Worm (Caenorhabditis elegans) whole organism, L1 larva: ENCODE results near the gene Y4C6B.1.

ENCODE experiments used
- C16A3.4 ChIP-seq: fragments of 150-350 bp; optimal IDR thresholded peaks from 2 replicates; lab custom pipeline; 2014; ENCODE audit warnings: missing biosample characterization, missing genetic modification characterization
- C34B4.2 ChIP-seq: sonication (generic microtip); optimal IDR thresholded peaks from 2 replicates; lab custom pipeline; 2017; ENCODE audit warnings: mild to moderate bottlenecking, missing genetic modification characterization, missing compliant biosample characterization
- Y116A8C.19 ChIP-seq: sonication (generic microtip); optimal IDR thresholded peaks from 2 replicates; lab custom pipeline; 2016; ENCODE audit warnings: missing compliant biosample characterization, missing genetic modification characterization, borderline replicate concordance
- alr-1 ChIP-seq: fragments of 200-800 bp; sonication (Bioruptor generic); optimal IDR thresholded peaks from 2 replicates; lab custom pipeline; 2018; ENCODE audit warnings: borderline replicate concordance, mild to moderate bottlenecking, missing genetic modification characterization, missing compliant biosample characterization
- aly-2 ChIP-seq: fragments of 150-350 bp; optimal IDR thresholded peaks from 2 replicates; lab custom pipeline; 2014; ENCODE audit warnings: missing biosample characterization, missing genetic modification characterization
- blmp-1 ChIP-seq: fragments of 150-350 bp; optimal IDR thresholded peaks from 2 replicates; lab custom pipeline; 2014; ENCODE audit warnings: missing biosample characterization, missing genetic modification characterization
- ceh-63 ChIP-seq: fragments of 200-800 bp; sonication (Bioruptor generic); optimal IDR thresholded peaks from 2 replicates; lab custom pipeline; 2018; ENCODE audit warnings: mild to moderate bottlenecking, missing genetic modification characterization, missing compliant biosample characterization
- ceh-82 ChIP-seq, 3 experiments: fragments of 150-350 bp in 1 of 3; sonication (generic microtip) in 2 of 3; optimal IDR thresholded peaks; 2 replicates each; lab custom pipeline; 2014 to 2017; ENCODE audit warnings: missing biosample characterization in 3 of 3, missing genetic modification characterization in 3 of 3
- ces-1 ChIP-seq: fragments of 150-350 bp; optimal IDR thresholded peaks from 2 replicates; lab custom pipeline; 2014; ENCODE audit warnings: missing biosample characterization, missing genetic modification reagents, missing genetic modification characterization
- dsc-1 ChIP-seq: sonication (generic microtip); optimal IDR thresholded peaks from 2 replicates; lab custom pipeline; 2016; ENCODE audit warnings: mild to moderate bottlenecking, missing genetic modification characterization, missing compliant biosample characterization
- efl-3 ChIP-seq: fragments of 200-800 bp; sonication (Bioruptor generic); optimal IDR thresholded peaks from 2 replicates; lab custom pipeline; 2018; ENCODE audit warnings: mild to moderate bottlenecking, missing genetic modification characterization, missing compliant biosample characterization
- egl-13 ChIP-seq: sonication (generic microtip); optimal IDR thresholded peaks from 2 replicates; lab custom pipeline; 2016; ENCODE audit warnings: missing genotype, missing genetic modification reagents, missing genetic modification characterization, missing compliant biosample characterization
- egl-27 ChIP-seq, 2 experiments: fragments of 150-350 bp in 1 of 2; sonication (generic microtip); optimal IDR thresholded peaks; 3 replicates each; lab custom pipeline; 2017 to 2018; ENCODE audit warnings: missing biosample characterization in 2 of 2, missing genetic modification characterization in 2 of 2, missing genetic modification reagents in 2 of 2
- elt-2 ChIP-seq: sonication (generic microtip); optimal IDR thresholded peaks from 2 replicates; lab custom pipeline; 2016; ENCODE audit warnings: missing genetic modification characterization, mild to moderate bottlenecking, inconsistent platforms, missing compliant biosample characterization, missing genetic modification reagents
- fkh-10 ChIP-seq: sonication (generic microtip); optimal IDR thresholded peaks from 2 replicates; lab custom pipeline; 2017; ENCODE audit warnings: missing biosample characterization, missing genetic modification reagents, missing genetic modification characterization
- fkh-8 ChIP-seq: sonication (generic microtip); optimal IDR thresholded peaks from 2 replicates; lab custom pipeline; 2016; ENCODE audit warnings: mild to moderate bottlenecking, missing genetic modification characterization, missing compliant biosample characterization
- fos-1 ChIP-seq: fragments of 150-350 bp; optimal IDR thresholded peaks from 2 replicates; lab custom pipeline; 2014; ENCODE audit warnings: missing biosample characterization, missing genetic modification characterization
- grh-1 ChIP-seq: fragments of 200-800 bp; sonication (Bioruptor generic); IDR thresholded peaks from 2 replicates; pipeline ENCODE4 v1.3.6; 2022; ENCODE audit warnings: missing genetic modification reagents, missing genetic modification characterization, missing compliant biosample characterization
- hlh-17 ChIP-seq: fragments of 200-800 bp; sonication (Bioruptor generic); optimal IDR thresholded peaks from 2 replicates; lab custom pipeline; 2018; ENCODE audit warnings: missing genetic modification characterization, mild to moderate bottlenecking, missing compliant biosample characterization, moderate library complexity, borderline replicate concordance
- hlh-4 ChIP-seq: sonication (generic microtip); optimal IDR thresholded peaks from 2 replicates; lab custom pipeline; 2016; ENCODE audit warnings: mild to moderate bottlenecking, missing genetic modification characterization, missing compliant biosample characterization
- hpl-2 ChIP-seq: fragments of 150-350 bp; optimal IDR thresholded peaks from 2 replicates; lab custom pipeline; 2014; ENCODE audit warnings: missing biosample characterization, missing genetic modification reagents, missing genetic modification characterization
- isw-1 ChIP-seq: fragments of 200-800 bp; sonication (Bioruptor generic); IDR thresholded peaks from 2 replicates; pipeline ENCODE4 v1.3.6; 2022; ENCODE audit warnings: missing genetic modification characterization, missing compliant biosample characterization
- jun-1 ChIP-seq: fragments of 150-350 bp; optimal IDR thresholded peaks from 2 replicates; lab custom pipeline; 2014; ENCODE audit warnings: missing biosample characterization, missing genetic modification reagents, missing genetic modification characterization
- lin-13 ChIP-seq: fragments of 150-350 bp; optimal IDR thresholded peaks from 2 replicates; lab custom pipeline; 2014; ENCODE audit warnings: missing biosample characterization, missing genetic modification reagents, missing genetic modification characterization
- lin-14 ChIP-seq: fragments of 200-800 bp; sonication (Bioruptor generic); optimal IDR thresholded peaks from 2 replicates; lab custom pipeline; 2018; ENCODE audit warnings: mild to moderate bottlenecking, missing genetic modification characterization, moderate library complexity, missing compliant biosample characterization
- lin-15B ChIP-seq: fragments of 150-350 bp; sonication (generic microtip); optimal IDR thresholded peaks from 3 replicates; lab custom pipeline; 2014; ENCODE audit warnings: missing biosample characterization, missing genetic modification characterization
- lin-39 ChIP-seq: fragments of 150-350 bp; optimal IDR thresholded peaks from 2 replicates; lab custom pipeline; 2014; ENCODE audit warnings: missing biosample characterization, missing genetic modification reagents, missing genetic modification characterization
- lir-3 ChIP-seq: sonication (generic microtip); optimal IDR thresholded peaks from 2 replicates; lab custom pipeline; 2016; ENCODE audit warnings: mild to moderate bottlenecking, missing genetic modification characterization, moderate library complexity, missing compliant biosample characterization; ENCODE audit not compliant: poor library complexity
- lsy-2 ChIP-seq, 2 experiments: fragments of 150-350 bp; optimal IDR thresholded peaks; 2 replicates each; lab custom pipeline; 2014; ENCODE audit warnings: missing biosample characterization in 2 of 2, missing genetic modification characterization in 2 of 2
- mab-9 ChIP-seq: fragments of 200-800 bp; sonication (Bioruptor generic); IDR thresholded peaks from 2 replicates; pipeline ENCODE4 v1.3.6; 2022; ENCODE audit warnings: missing genetic modification reagents, missing genetic modification characterization, missing compliant biosample characterization
- mdl-1 ChIP-seq, 2 experiments: fragments of 150-350 bp; optimal IDR thresholded peaks; 2 replicates each; lab custom pipeline; 2014 to 2017; ENCODE audit warnings: missing biosample characterization in 2 of 2, missing genetic modification characterization in 2 of 2, inconsistent platforms in 1 of 2
- mef-2 ChIP-seq: fragments of 150-350 bp; optimal IDR thresholded peaks from 2 replicates; lab custom pipeline; 2014; ENCODE audit warnings: missing biosample characterization, missing genetic modification characterization
- nhr-11 ChIP-seq: fragments of 150-350 bp; optimal IDR thresholded peaks from 2 replicates; lab custom pipeline; 2014; ENCODE audit warnings: missing biosample characterization, missing genetic modification characterization
- nhr-20 ChIP-seq: sonication (generic microtip); optimal IDR thresholded peaks from 2 replicates; lab custom pipeline; 2016; ENCODE audit warnings: mild to moderate bottlenecking, missing genetic modification characterization, missing compliant biosample characterization
- nhr-28 ChIP-seq: fragments of 150-350 bp; optimal IDR thresholded peaks from 2 replicates; lab custom pipeline; 2014; ENCODE audit warnings: missing biosample characterization, missing genetic modification characterization
- nhr-47 ChIP-seq: sonication (generic microtip); optimal IDR thresholded peaks from 2 replicates; lab custom pipeline; 2016; ENCODE audit warnings: mild to moderate bottlenecking, missing genetic modification characterization, moderate library complexity, missing compliant biosample characterization
- nhr-71 ChIP-seq: sonication (generic microtip); optimal IDR thresholded peaks from 2 replicates; lab custom pipeline; 2016; ENCODE audit warnings: mild to moderate bottlenecking, missing genetic modification characterization, moderate library complexity, missing compliant biosample characterization
- nhr-76 ChIP-seq: sonication (generic microtip); optimal IDR thresholded peaks from 2 replicates; lab custom pipeline; 2017; ENCODE audit warnings: missing biosample characterization, missing genetic modification characterization
- pag-3 ChIP-seq: sonication (generic microtip); optimal IDR thresholded peaks from 2 replicates; lab custom pipeline; 2017; ENCODE audit warnings: missing genetic modification characterization, mild to moderate bottlenecking, missing compliant biosample characterization, antibody characterized with exemption, borderline replicate concordance; ENCODE audit not compliant: insufficient read depth
- pqm-1 ChIP-seq: sonication (generic microtip); optimal IDR thresholded peaks from 3 replicates; lab custom pipeline; 2017; ENCODE audit warnings: missing biosample characterization, missing genetic modification characterization
- rnt-1 ChIP-seq: sonication (generic microtip); optimal IDR thresholded peaks from 2 replicates; lab custom pipeline; 2016; ENCODE audit warnings: mild to moderate bottlenecking, missing genetic modification characterization, moderate library complexity, missing compliant biosample characterization
- skn-1 ChIP-seq: fragments of 150-350 bp; optimal IDR thresholded peaks from 2 replicates; lab custom pipeline; 2014; ENCODE audit warnings: missing biosample characterization, missing genetic modification characterization
- snpc-4 ChIP-seq: fragments of 150-350 bp; optimal IDR thresholded peaks from 2 replicates; lab custom pipeline; 2014; ENCODE audit warnings: missing biosample characterization, missing genetic modification characterization
- snu-23 ChIP-seq: sonication (generic microtip); optimal IDR thresholded peaks from 2 replicates; lab custom pipeline; 2016; ENCODE audit warnings: missing genetic modification characterization, missing compliant biosample characterization
- sup-37 ChIP-seq: fragments of 200-800 bp; sonication (Bioruptor generic); optimal IDR thresholded peaks from 2 replicates; lab custom pipeline; 2018; ENCODE audit warnings: mild to moderate bottlenecking, missing genetic modification characterization, missing compliant biosample characterization
- swsn-7 ChIP-seq: sonication (generic microtip); optimal IDR thresholded peaks from 2 replicates; lab custom pipeline; 2016; ENCODE audit warnings: missing genetic modification characterization, missing compliant biosample characterization
- tbx-2 ChIP-seq: sonication (generic microtip); optimal IDR thresholded peaks from 2 replicates; lab custom pipeline; 2016; ENCODE audit warnings: missing genetic modification characterization, missing compliant biosample characterization
- tlp-1 ChIP-seq: fragments of 150-350 bp; optimal IDR thresholded peaks from 2 replicates; lab custom pipeline; 2014; ENCODE audit warnings: missing biosample characterization, missing genetic modification characterization
- unc-130 ChIP-seq: fragments of 150-350 bp; optimal IDR thresholded peaks from 2 replicates; lab custom pipeline; 2017; ENCODE audit warnings: missing biosample characterization, missing genetic modification characterization, inconsistent platforms
- unc-62 ChIP-seq: fragments of 150-350 bp; optimal IDR thresholded peaks from 2 replicates; lab custom pipeline; 2014; ENCODE audit warnings: missing biosample characterization, missing genetic modification reagents, missing genetic modification characterization
- unc-98 ChIP-seq: fragments of 200-800 bp; sonication (Bioruptor generic); IDR thresholded peaks from 2 replicates; pipeline ENCODE4 v1.3.6; 2022; ENCODE audit warnings: missing genetic modification characterization, missing compliant biosample characterization
- xbp-1 ChIP-seq: sonication (generic microtip); optimal IDR thresholded peaks from 2 replicates; lab custom pipeline; 2016; ENCODE audit warnings: missing genetic modification characterization, missing compliant biosample characterization
- zag-1 ChIP-seq: fragments of 150-350 bp; optimal IDR thresholded peaks from 2 replicates; lab custom pipeline; 2014; ENCODE audit warnings: missing biosample characterization, missing genetic modification characterization

The Y4C6B.1 gene

ce11 chrIV:5368860-5369259 is 14.6 kb downstream of the Y4C6B.1 start:
- no peak for TF ChIP-seq pqm-1 (tag; lab: Kevin White, UChicago)
- no peak for TF ChIP-seq hpl-2
- TF ChIP-seq blmp-1 (tag; lab: Kevin White, UChicago) = no peak
- no peak for TF ChIP-seq hlh-4 (tag; lab: Kevin White, UChicago)
- no peak for TF ChIP-seq zag-1 (tag; lab: Kevin White, UChicago)
- TF ChIP-seq alr-1 (tag; lab: Kevin White, UChicago) = no peak
- TF ChIP-seq lin-15B (tag; lab: Kevin White, UChicago) = peak; percentile 8
- TF ChIP-seq xbp-1 (tag; lab: Kevin White, UChicago) = peak; percentile 25
- TF ChIP-seq skn-1 (tag; lab: Kevin White, UChicago) = peak; percentile 5
- TF ChIP-seq nhr-76 (tag; lab: Kevin White, UChicago) = no peak
- no peak for TF ChIP-seq fkh-10 (GFP tag; lab: Kevin White, UChicago)
- no peak for TF ChIP-seq ces-1 (GFP tag; lab: Kevin White, UChicago)
- peak; percentile 42 for TF ChIP-seq rnt-1 (tag; lab: Kevin White, UChicago)
- no peak for TF ChIP-seq ceh-63 (GFP tag; lab: Kevin White, UChicago)
- TF ChIP-seq nhr-47 (tag; lab: Kevin White, UChicago) = peak; percentile 8
- TF ChIP-seq mab-9 = no peak
- TF ChIP-seq tlp-1 (tag; lab: Kevin White, UChicago) = no peak
- TF ChIP-seq swsn-7 (tag; lab: Kevin White, UChicago) = peak; percentile 55
- TF ChIP-seq lir-3 (tag; lab: Kevin White, UChicago) = peak; percentile 26
- TF ChIP-seq sup-37 (GFP tag; lab: Kevin White, UChicago) = no peak
- no peak for TF ChIP-seq nhr-11 (tag; lab: Kevin White, UChicago)
- peak; percentile 40 for TF ChIP-seq nhr-71 (tag; lab: Kevin White, UChicago)
- peak; percentile 27 for TF ChIP-seq nhr-20
- TF ChIP-seq grh-1 (GFP tag; lab: Robert Waterston, UW) = no peak
- no peak for TF ChIP-seq mdl-1 (tag; optimal IDR thresholded peaks at IDR 0.05; lab: Kevin White, UChicago)
- TF ChIP-seq dsc-1 (tag; lab: Kevin White, UChicago) = peak; percentile 13
- no peak for TF ChIP-seq C16A3.4 (tag; lab: Kevin White, UChicago)
- no peak for TF ChIP-seq egl-13 (tag; lab: Kevin White, UChicago)
- TF ChIP-seq mef-2 = no peak
- TF ChIP-seq egl-27 (tag; optimal IDR thresholded peaks at IDR 0.05; lab: Kevin White, UChicago) = no peak
- TF ChIP-seq fkh-8 (tag; lab: Kevin White, UChicago) = peak; percentile 43
- TF ChIP-seq unc-130 (tag; lab: Kevin White, UChicago) = no peak
- TF ChIP-seq lin-14 (GFP tag; lab: Kevin White, UChicago) = peak; percentile 71
- TF ChIP-seq aly-2 = no peak
- no peak for TF ChIP-seq nhr-28 (tag; lab: Kevin White, UChicago)
- no peak for TF ChIP-seq efl-3 (GFP tag; lab: Kevin White, UChicago)
- TF ChIP-seq unc-98 = no peak
- peak; percentile 9 for TF ChIP-seq tbx-2 (tag; lab: Kevin White, UChicago)
- no peak for TF ChIP-seq snpc-4 (tag; lab: Kevin White, UChicago)
- TF ChIP-seq ceh-82 (tag; optimal IDR thresholded peaks at IDR 0.05; lab: Kevin White, UChicago) = peak in 1 of 3 experiments; percentile 41
- TF ChIP-seq fos-1 (tag; lab: Kevin White, UChicago) = no peak
- no peak for TF ChIP-seq pag-3
- TF ChIP-seq Y116A8C.19 (tag; lab: Kevin White, UChicago) = no peak
- TF ChIP-seq lsy-2 (tag; optimal IDR thresholded peaks at IDR 0.05; lab: Kevin White, UChicago) = peak; percentile 38 to 45
- TF ChIP-seq isw-1 = peak; percentile 2; the same call in 1 of the 2 replicates
- no peak for TF ChIP-seq lin-39 (tag; lab: Kevin White, UChicago)
- TF ChIP-seq unc-62 = no peak
- no peak for TF ChIP-seq C34B4.2 (tag; lab: Kevin White, UChicago)
- no peak for TF ChIP-seq elt-2 (tag; lab: Kevin White, UChicago)
- no peak for TF ChIP-seq hlh-17 (GFP tag; lab: Kevin White, UChicago)
- TF ChIP-seq snu-23 (GFP tag; lab: Kevin White, UChicago) = peak; percentile 52
- TF ChIP-seq lin-13 = no peak
- no peak for TF ChIP-seq jun-1 (tag; lab: Kevin White, UChicago)
